Worm (Caenorhabditis elegans) whole organism, L4/young adult: Measurements from ENCODE around the gene M151.2.

ENCODE experiments used
- W03F9.2 ChIP-seq: fragments of 150-350 bp; optimal IDR thresholded peaks from 2 replicates; lab custom pipeline; 2014; ENCODE audit warnings: missing biosample characterization, missing genetic modification characterization
- dao-5 ChIP-seq: sonication (generic microtip); optimal IDR thresholded peaks from 2 replicates; lab custom pipeline; 2016; ENCODE audit warnings: missing genotype, missing genetic modification characterization, moderate library complexity, missing compliant biosample characterization
- him-1 ChIP-seq: sonication (generic microtip); optimal IDR thresholded peaks from 2 replicates; lab custom pipeline; 2016; ENCODE audit warnings: missing genotype, missing genetic modification reagents, missing genetic modification characterization, missing compliant biosample characterization

M151.2 gene

ce11 chrII:3630810-3631209, at the start of gene M151.2:
Gene M151.2 (plus strand): TSS chrII:3631110.
- TF ChIP-seq him-1 (tag; lab: Kevin White, UChicago) (no peak), dao-5 (tag; lab: Kevin White, UChicago) (no peak), W03F9.2 (tag; lab: Kevin White, UChicago) (no peak)

DNA sequence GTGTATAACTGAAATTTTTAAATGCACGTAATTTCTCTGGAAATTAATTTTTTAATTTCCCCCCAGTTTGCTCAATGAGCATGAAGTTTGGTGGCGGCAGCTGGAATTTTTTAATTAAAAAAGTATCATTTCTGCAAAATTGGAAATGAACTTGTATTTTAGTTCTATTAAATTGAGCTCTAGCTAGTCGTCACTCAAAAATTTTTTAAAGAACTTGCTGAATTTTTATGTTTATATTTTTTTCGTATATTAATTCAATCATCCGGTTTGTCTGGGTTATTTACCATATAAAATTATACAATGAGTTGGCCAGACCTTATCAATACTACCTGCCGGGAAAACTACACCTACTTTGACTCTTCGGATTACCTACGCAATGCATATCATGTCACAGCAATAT, 49.2 kb upstream of the M151.2 start, which contains the start of gene srh-59:
srh-59 (plus strand) TSS at position 301 of the 400 bp plus-strand sequence.
- TF ChIP-seq dao-5 (tag; lab: Kevin White, UChicago) (no peak), him-1 (tag; lab: Kevin White, UChicago) (no peak), W03F9.2 (tag; lab: Kevin White, UChicago) (no peak)

ce11 chrII:3583402-3583801, 47.5 kb upstream of the M151.2 start, which contains the start of gene srh-60:
Gene srh-60 (plus strand): TSS chrII:3583702.
- TF ChIP-seq dao-5 (tag; lab: Kevin White, UChicago) (no peak), W03F9.2 (tag; lab: Kevin White, UChicago) (no peak), him-1 (tag; lab: Kevin White, UChicago) (no peak)

- TF ChIP-seq W03F9.2 (tag; lab: Kevin White, UChicago) (no peak), him-1 (tag; lab: Kevin White, UChicago) (no peak), dao-5 (tag; lab: Kevin White, UChicago) (no peak)
Measured at ce11 chrII:3595339-3595738, 35.6 kb upstream of the M151.2 start, which contains the start of gene Y49F6A.12. Gene Y49F6A.12 (plus strand): TSS chrII:3595639.

DNA sequence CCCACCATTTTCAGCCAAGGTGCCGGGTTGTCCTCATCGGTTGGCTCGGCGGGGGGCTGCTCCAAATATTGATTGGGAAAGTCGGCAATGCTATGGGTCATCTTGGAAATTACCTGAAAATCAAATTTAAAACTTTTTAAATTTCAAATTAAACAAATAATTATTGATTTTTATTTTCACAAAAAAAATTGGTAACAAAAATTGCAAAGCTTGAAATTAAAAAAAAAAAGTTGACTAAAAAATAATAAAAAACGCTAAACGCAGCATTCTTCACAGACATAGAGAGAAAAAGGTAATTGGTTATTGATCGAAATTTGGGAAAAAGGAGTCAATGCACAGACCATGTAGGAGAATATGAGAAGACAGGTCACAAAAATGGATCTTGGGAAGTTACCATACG, 32.2 kb upstream of the M151.2 start, which contains the start of gene Y49F6A.11:
Y49F6A.11 (minus strand) TSS at position 101 of the 400 bp plus-strand sequence.
- TF ChIP-seq him-1 (tag; lab: Kevin White, UChicago): no peak
- no peak for TF ChIP-seq dao-5 (tag; lab: Kevin White, UChicago)
- TF ChIP-seq W03F9.2 (tag; lab: Kevin White, UChicago): no peak

ce11 chrII:3604578-3604977, 26.3 kb upstream of the M151.2 start:
- TF ChIP-seq W03F9.2 (tag; lab: Kevin White, UChicago) (no peak), him-1 (tag; lab: Kevin White, UChicago) (no peak), dao-5 (tag; lab: Kevin White, UChicago) (no peak)

ce11 chrII:3609764-3610163, 21.1 kb upstream of the M151.2 start, which contains the start of gene Y49F6A.5:
Gene Y49F6A.5 (minus strand): TSS chrII:3609864.
- TF ChIP-seq him-1 (tag; lab: Kevin White, UChicago): no peak
- TF ChIP-seq dao-5 (tag; lab: Kevin White, UChicago): no peak
- no peak for TF ChIP-seq W03F9.2 (tag; lab: Kevin White, UChicago)

- no peak for TF ChIP-seq him-1 (tag; lab: Kevin White, UChicago)
- TF ChIP-seq dao-5 (tag; lab: Kevin White, UChicago): no peak
- no peak for TF ChIP-seq W03F9.2 (tag; lab: Kevin White, UChicago)
Measured at ce11 chrII:3616615-3617014, 14.3 kb upstream of the M151.2 start.

DNA sequence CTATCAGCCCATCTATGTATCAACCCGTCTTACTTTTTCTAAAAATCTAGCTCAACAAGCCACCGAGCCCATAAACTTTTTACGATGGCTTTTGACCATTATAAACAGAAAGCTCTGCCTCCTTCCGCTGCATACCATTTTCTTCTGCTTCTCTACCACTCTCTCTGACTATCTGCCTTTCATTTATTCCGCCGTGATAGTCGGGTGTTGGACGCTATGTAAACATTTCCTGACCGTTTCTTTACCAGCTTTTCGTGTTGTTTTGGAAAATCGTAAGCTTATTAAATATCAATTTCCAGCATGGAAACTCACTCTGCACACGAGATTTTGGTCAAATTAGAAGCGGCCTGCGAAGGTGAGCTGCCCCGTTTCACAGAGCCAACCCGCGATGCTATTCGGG, 13.4 kb upstream of the M151.2 start, which contains the start of gene F40E12.1:
F40E12.1 (plus strand) TSS at position 301 of the 400 bp plus-strand sequence.
- no peak for TF ChIP-seq dao-5 (tag; lab: Kevin White, UChicago)
- TF ChIP-seq W03F9.2 (tag; lab: Kevin White, UChicago): no peak
- no peak for TF ChIP-seq him-1 (tag; lab: Kevin White, UChicago)

DNA sequence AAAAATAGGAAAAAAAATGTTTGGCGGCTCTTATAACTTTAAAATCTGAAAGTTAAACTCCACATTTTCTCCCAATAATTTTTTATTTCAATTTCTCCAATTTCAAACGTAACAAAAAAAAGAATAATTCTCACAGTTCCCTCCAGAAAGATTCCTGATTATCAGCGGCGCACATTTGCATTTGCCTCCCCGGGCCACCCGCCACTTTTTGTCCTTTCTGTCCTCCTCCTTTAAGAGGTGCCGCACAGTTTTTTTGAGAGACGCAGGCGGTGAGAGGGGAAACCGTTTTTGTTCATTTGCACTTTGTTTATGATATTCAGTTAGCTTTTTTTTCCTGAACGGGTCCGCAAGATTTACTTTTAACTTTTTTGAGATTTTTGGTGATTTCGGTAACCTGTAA, 10.0 kb upstream of the M151.2 start:
- no peak for TF ChIP-seq him-1 (tag; lab: Kevin White, UChicago)
- TF ChIP-seq dao-5 (tag; lab: Kevin White, UChicago): no peak
- no peak for TF ChIP-seq W03F9.2 (tag; lab: Kevin White, UChicago)

DNA sequence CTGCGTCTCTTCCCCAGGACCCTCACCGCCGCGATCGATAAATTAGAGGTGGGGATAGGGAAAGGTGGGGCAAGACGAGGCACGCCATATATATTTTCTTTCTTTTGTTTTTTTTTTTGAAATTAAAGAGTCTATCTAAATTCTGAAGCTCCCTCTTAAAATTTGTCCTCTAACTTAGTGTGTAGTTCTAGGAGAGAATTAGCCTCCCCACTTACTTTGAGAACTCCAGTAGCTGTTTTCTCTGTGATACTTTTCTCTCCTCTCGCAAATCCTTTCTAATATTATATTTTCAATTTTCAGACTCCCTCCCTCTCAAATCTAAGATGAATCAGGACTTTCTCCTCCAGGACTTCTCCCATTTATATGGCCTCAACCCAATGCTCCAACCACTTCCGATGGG, 8.9 kb upstream of the M151.2 start, which contains the start of gene M151.7:
M151.7 (plus strand) TSS at position 301 of the 400 bp plus-strand sequence.
- TF ChIP-seq dao-5 (tag; lab: Kevin White, UChicago): no peak
- no peak for TF ChIP-seq W03F9.2 (tag; lab: Kevin White, UChicago)
- TF ChIP-seq him-1 (tag; lab: Kevin White, UChicago): no peak

DNA sequence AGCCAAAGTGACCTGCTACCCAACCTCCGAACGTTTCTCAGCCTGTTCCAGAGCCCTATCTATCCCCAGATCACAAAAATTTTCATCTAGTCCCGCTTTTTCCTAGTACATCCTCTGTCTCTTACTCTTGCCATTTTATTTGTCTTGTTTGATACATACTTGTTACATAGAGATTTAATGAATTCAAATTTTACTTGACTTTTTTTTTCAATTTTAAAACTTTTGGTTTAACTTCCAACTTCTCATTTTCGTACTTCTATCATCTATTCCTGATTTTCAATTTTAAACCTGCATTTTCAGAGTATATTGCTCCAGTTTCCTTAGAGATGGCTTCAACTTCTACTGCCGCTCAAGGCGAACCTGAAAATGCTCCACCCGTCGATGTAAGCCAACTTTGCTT, 4.0 kb upstream of the M151.2 start, which contains the start of gene M151.3:
M151.3 (plus strand) TSS at position 301 of the 400 bp plus-strand sequence.
- no peak for TF ChIP-seq him-1 (tag; lab: Kevin White, UChicago)
- no peak for TF ChIP-seq dao-5 (tag; lab: Kevin White, UChicago)
- TF ChIP-seq W03F9.2 (tag; lab: Kevin White, UChicago): no peak

DNA sequence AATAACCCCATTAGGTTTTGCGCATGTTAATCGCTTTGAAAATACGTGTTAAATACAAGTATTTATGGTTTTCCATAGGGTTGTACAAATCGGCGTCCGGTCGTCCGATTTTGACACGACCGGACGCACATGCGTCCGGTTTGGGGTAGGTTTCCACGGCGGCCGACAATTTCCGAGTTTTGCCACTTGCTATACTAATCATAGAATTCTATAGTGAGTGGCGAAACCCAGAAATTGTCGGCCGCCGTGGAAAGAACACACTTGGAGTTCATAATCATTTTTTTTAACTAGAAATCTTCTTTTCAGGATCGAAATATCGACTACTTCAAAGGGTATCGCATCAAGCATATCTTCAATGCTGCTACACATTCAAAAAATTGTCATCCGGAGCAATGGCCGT, 3.9 kb downstream of the M151.2 start:
- TF ChIP-seq dao-5 (tag; lab: Kevin White, UChicago) (no peak), W03F9.2 (tag; lab: Kevin White, UChicago) (no peak), him-1 (tag; lab: Kevin White, UChicago) (no peak)

DNA sequence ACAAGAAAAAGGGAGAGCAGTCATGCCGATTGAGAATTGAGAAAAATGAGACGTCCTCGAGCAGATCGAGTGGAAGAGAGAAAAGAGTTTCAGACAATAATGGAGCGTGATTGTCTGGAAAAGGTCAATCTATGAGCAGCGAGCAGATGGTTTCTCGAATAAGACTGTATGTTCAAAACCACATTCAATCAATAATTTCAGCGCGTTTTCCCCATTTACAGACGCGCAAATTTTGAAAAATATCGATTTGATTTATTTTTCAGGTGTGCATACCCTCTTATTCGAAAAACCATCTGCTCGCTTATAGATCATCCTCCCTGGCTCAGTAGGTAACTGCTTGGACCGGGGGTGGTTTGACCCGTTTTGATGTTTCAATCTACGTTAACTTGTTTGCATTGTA, 8.3 kb downstream of the M151.2 start, which contains the start of gene fbxb-31:
fbxb-31 (minus strand) TSS at position 101 of the 400 bp plus-strand sequence.
- TF ChIP-seq dao-5 (tag; lab: Kevin White, UChicago) (no peak), W03F9.2 (tag; lab: Kevin White, UChicago) (no peak), him-1 (tag; lab: Kevin White, UChicago) (no peak)
